Fruit fly (Drosophila melanogaster) whole organism, embryonic: Measurements from ENCODE around the gene djl.

Experiments used
- CG12104 ChIP-seq: fragments of 200-800 bp; sonication (Bioruptor generic); optimal IDR thresholded peaks from 3 replicates; lab custom pipeline; 2016; ENCODE audit warnings: missing biosample characterization, missing genetic modification characterization
- onecut ChIP-seq: fragments of 200-800 bp; sonication (Bioruptor generic); IDR thresholded peaks from 2 replicates; pipeline ENCODE4 v1.3.6; 2022; ENCODE audit warnings: missing biosample characterization, missing genetic modification characterization
- peb ChIP-seq: fragments of 200-800 bp; sonication (Bioruptor generic); IDR thresholded peaks from 2 replicates; pipeline ENCODE4 v1.3.6; 2022; ENCODE audit warnings: missing biosample characterization, missing genetic modification characterization
- sima ChIP-seq: fragments of 200-800 bp; sonication (Bioruptor generic); optimal IDR thresholded peaks from 2 replicates; lab custom pipeline; 2016; ENCODE audit warnings: missing biosample characterization, missing genetic modification characterization

dm6 chr3R:7058017-7058416 lies 2.5 kb upstream of the djl start:
- TF ChIP-seq onecut (GFP tag; lab: Robert Waterston, UW) (no peak), sima (no peak), CG12104 (GFP tag; lab: Kevin White, UChicago) (no peak), peb (GFP tag; lab: Robert Waterston, UW) (no peak)
